Fruit fly (Drosophila melanogaster): ENCODE data around the gene rst.

Gene rst

dm6 chrX:3019334-3019978, 45.8 kb upstream of the rst start (continued):
- TF ChIP-seq Hmx (GFP tag; optimal IDR thresholded peaks at IDR 0.05) (no peak), hkb (optimal IDR thresholded peaks at IDR 0.05) (no peak), hkb (GFP tag; IDR thresholded peaks at IDR 0.05) (peak; percentile 74; the same call in 1 of the 2 replicates), jumu (GFP tag; optimal IDR thresholded peaks at IDR 0.05) (no peak), CG6791 (GFP tag; IDR thresholded peaks at IDR 0.05; ENCODE audit: partially characterized antibody) (no peak), CG3281 (GFP tag; optimal IDR thresholded peaks at IDR 0.05) (peak; percentile 38), Dp (GFP tag; optimal IDR thresholded peaks at IDR 0.05) (no peak), CG10565 (GFP tag; optimal IDR thresholded peaks at IDR 0.05) (no peak), BtbVII (GFP tag; optimal IDR thresholded peaks at IDR 0.05) (peak; percentile 13), CG34224 (GFP tag; IDR thresholded peaks at IDR 0.05; ENCODE audit: partially characterized antibody) (no peak), mam (GFP tag; optimal IDR thresholded peaks at IDR 0.05) (no peak), D19A (tag; optimal IDR thresholded peaks at IDR 0.05) (peak; percentile 30), pb (GFP tag; optimal IDR thresholded peaks at IDR 0.05) (no peak), scrt (GFP tag; optimal IDR thresholded peaks at IDR 0.05) (peak; percentile 41), lab (GFP tag; optimal IDR thresholded peaks at IDR 0.05) (peak; percentile 64), Ssrp (tag; optimal IDR thresholded peaks at IDR 0.05) (peak; percentile 26), CG12659 (GFP tag; optimal IDR thresholded peaks at IDR 0.05) (peak; percentile 41), CG2712 (tag; optimal IDR thresholded peaks at IDR 0.05) (peak; percentile 58), hbn (GFP tag; IDR thresholded peaks at IDR 0.05; ENCODE audit: partially characterized antibody) (no peak), CG8478 (optimal IDR thresholded peaks at IDR 0.05) (no peak), CG14441 (GFP tag; IDR thresholded peaks at IDR 0.05) (peak; percentile 76), ase (GFP tag; IDR thresholded peaks at IDR 0.05) (peak; percentile 56; the same call in 2 of the 3 replicates), Rx (GFP tag; IDR thresholded peaks at IDR 0.05) (peak; percentile 12), CG34422 (GFP tag; IDR thresholded peaks at IDR 0.05) (peak; percentile 44; the same call in 2 of the 3 replicates), CG15269 (tag; optimal IDR thresholded peaks at IDR 0.05) (peak; percentile 76), CG7839 (tag; optimal IDR thresholded peaks at IDR 0.05) (peak; percentile 73), CG12104 (GFP tag; optimal IDR thresholded peaks at IDR 0.05) (no peak), CG5180 (GFP tag; optimal IDR thresholded peaks at IDR 0.05) (peak; percentile 39), CG15696 (tag; optimal IDR thresholded peaks at IDR 0.05) (no peak), kni (GFP tag; optimal IDR thresholded peaks at IDR 0.05) (no peak), Pdp1 (GFP tag; optimal IDR thresholded peaks at IDR 0.05) (peak in 1 of 2 experiments; percentile 10), CG4617 (GFP tag; optimal IDR thresholded peaks at IDR 0.05; ENCODE audit: borderline replicate concordance) (no peak), CG4328 (GFP tag; optimal IDR thresholded peaks at IDR 0.05) (peak; percentile 3), gcm (GFP tag; optimal IDR thresholded peaks at IDR 0.05) (peak; percentile 30), gfzf (GFP tag; optimal IDR thresholded peaks at IDR 0.05) (no peak), CG31441 (GFP tag; IDR thresholded peaks at IDR 0.05) (peak; percentile 76), B-H2 (GFP tag; optimal IDR thresholded peaks at IDR 0.05) (no peak), cg (GFP tag; optimal IDR thresholded peaks at IDR 0.05) (no peak), CG4282 (GFP tag; optimal IDR thresholded peaks at IDR 0.05) (no peak), CG1602 (GFP tag; optimal IDR thresholded peaks at IDR 0.05) (peak; percentile 31), CG4424 (GFP tag; optimal IDR thresholded peaks at IDR 0.05) (peak; percentile 47), bowl (GFP tag; IDR thresholded peaks at IDR 0.05) (0 out of 2 replicates have a peak, but pooled peaks have one; percentile 16), bsh (GFP tag; optimal IDR thresholded peaks at IDR 0.05) (peak in 1 of 2 experiments; percentile 23), CG17829 (tag; optimal IDR thresholded peaks at IDR 0.05) (peak; percentile 13), CG10959 (GFP tag; IDR thresholded peaks at IDR 0.05) (no peak), CG12942 (GFP tag; optimal IDR thresholded peaks at IDR 0.05) (no peak), exex (tag; optimal IDR thresholded peaks at IDR 0.05) (no peak), ATbp (GFP tag; optimal IDR thresholded peaks at IDR 0.05) (peak; percentile 47), seq (GFP tag; IDR thresholded peaks at IDR 0.05) (peak; percentile 71)

All from whole organism, embryonic.